Fruit fly (Drosophila melanogaster): ENCODE results near the gene RpS26.

RpS26 gene

DNA sequence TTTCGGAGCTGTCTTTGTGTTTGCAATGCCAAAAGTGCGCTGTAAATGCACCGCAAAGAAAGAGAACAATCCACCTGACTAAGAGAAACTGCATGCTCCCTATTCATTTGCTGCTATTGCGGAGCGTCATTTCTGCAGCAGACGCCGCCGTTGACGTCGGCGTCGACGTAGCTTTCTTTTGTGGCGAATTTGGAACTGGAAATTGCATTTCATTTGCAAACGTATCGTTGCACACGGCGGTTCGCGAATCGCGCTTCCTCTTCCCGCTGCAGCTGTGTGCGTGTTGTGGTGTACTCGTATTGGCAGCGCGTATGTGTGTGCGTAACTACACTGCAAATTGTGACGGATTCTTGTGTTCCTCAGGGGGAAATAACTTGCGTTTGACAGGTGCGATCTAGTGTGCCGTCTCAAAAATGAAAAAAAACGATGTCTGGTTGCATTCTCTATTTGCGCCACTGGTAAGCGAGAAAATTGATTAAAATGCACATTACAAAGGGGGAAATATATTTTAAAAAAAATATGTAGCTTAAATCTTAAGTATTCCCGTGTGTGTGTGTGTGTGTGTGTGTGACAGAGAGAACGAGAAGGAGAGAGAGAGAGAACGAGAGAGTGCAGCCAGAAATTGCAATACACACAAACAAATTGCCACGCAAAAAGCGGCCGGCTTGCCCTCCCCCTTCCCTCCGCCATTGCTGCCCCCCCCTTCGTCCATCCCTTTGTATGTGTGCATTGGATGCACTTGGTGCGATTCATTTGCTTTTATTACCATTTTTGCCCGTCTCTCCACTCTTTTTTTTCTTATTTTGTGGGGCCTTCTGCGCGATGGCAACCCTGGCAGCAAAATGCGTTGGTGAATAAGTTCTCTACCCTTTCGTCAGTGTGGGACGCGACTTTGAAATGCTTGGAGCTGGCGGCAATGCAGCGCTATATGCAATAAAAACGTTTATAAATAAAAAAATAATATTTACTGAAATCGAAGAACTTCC is 12.7 kb upstream of the RpS26 start:
- TF ChIP-seq ovo (GFP tag; optimal IDR thresholded peaks at IDR 0.05) = peak; percentile 97
- peak; percentile 92 for TF ChIP-seq kay (GFP tag; ENCODE audit: borderline replicate concordance)
- peak; percentile 90 for TF ChIP-seq Crg-1 (GFP tag; optimal IDR thresholded peaks at IDR 0.05)
- TF ChIP-seq CG1620 (GFP tag; optimal IDR thresholded peaks at IDR 0.05) = peak; percentile 81
- peak; percentile 99 for TF ChIP-seq CG12768 (GFP tag; optimal IDR thresholded peaks at IDR 0.05)
- TF ChIP-seq CG7101 (tag; optimal IDR thresholded peaks at IDR 0.05) = peak; percentile 85
- TF ChIP-seq Clk (GFP tag; optimal IDR thresholded peaks at IDR 0.05) = peak; percentile 95
- peak; percentile 86 for TF ChIP-seq Mnt (GFP tag; optimal IDR thresholded peaks at IDR 0.05)
- peak; percentile 84 for TF ChIP-seq toe (GFP tag; optimal IDR thresholded peaks at IDR 0.05)
- TF ChIP-seq bab1 (GFP tag; optimal IDR thresholded peaks at IDR 0.05) = peak; percentile 37
- TF ChIP-seq cic (GFP tag; optimal IDR thresholded peaks at IDR 0.05) = peak; percentile 94
- peak; percentile 97 for TF ChIP-seq CG14711 (tag; optimal IDR thresholded peaks at IDR 0.05)
- TF ChIP-seq CG11617 (GFP tag; optimal IDR thresholded peaks at IDR 0.05) = peak; percentile 92
- peak; percentile 95 for TF ChIP-seq tj (GFP tag; optimal IDR thresholded peaks at IDR 0.05)
- TF ChIP-seq CG5204 (GFP tag; optimal IDR thresholded peaks at IDR 0.05) = peak; percentile 87
- peak; percentile 76 for TF ChIP-seq pad (GFP tag; optimal IDR thresholded peaks at IDR 0.05)
- peak; percentile 96 for TF ChIP-seq CG33017 (tag; optimal IDR thresholded peaks at IDR 0.05)
- TF ChIP-seq CG7045 (GFP tag; optimal IDR thresholded peaks at IDR 0.05) = peak; percentile 95
- TF ChIP-seq cnc (optimal IDR thresholded peaks at IDR 0.05) = no peak
- peak; percentile 81 for TF ChIP-seq Hr96 (GFP tag; optimal IDR thresholded peaks at IDR 0.05)

DNA sequence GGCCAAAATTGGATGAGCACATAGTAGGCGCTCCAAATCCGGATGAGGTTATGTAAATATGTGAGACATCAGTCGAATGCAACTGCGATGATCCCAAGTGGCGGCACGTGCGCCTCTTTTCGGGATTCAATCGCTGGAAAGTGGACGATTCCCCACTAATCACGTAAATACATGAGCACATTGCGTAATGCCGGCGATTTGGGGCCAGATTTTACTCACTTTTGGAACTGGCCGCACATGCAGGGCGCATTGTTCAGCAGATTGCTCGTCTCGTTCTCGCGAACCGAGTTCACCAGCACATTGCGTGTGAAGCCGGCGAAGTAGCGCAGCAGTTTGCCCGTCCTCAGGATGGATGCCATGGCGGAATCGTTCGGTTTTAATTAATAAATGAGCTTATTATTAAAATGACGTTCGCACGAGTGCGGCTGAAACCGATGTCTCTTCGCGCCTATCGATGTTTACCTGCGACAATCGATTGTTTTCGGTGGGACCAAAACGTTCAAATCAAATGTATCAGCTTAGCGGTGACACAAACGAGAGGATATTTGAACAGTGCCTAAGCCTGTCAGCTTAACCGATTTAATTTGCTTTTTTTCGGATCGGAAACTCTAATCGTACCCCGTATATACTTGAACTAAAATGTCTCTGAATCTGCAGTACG is 11.2 kb upstream of the RpS26 start, which contains the start of the genes bsf and Ntf-2r:
TSS of gene bsf (minus strand) at position 460 of the 661 bp plus-strand sequence.
TSS of gene Ntf-2r (plus strand) at position 522 of the 661 bp plus-strand sequence.
- TF ChIP-seq Mnt (GFP tag; optimal IDR thresholded peaks at IDR 0.05) (peak; percentile 55), tj (GFP tag; optimal IDR thresholded peaks at IDR 0.05) (no peak), cic (GFP tag; optimal IDR thresholded peaks at IDR 0.05) (peak; percentile 8), Crg-1 (GFP tag; optimal IDR thresholded peaks at IDR 0.05) (peak; percentile 2), CG7045 (GFP tag; optimal IDR thresholded peaks at IDR 0.05) (no peak)

DNA sequence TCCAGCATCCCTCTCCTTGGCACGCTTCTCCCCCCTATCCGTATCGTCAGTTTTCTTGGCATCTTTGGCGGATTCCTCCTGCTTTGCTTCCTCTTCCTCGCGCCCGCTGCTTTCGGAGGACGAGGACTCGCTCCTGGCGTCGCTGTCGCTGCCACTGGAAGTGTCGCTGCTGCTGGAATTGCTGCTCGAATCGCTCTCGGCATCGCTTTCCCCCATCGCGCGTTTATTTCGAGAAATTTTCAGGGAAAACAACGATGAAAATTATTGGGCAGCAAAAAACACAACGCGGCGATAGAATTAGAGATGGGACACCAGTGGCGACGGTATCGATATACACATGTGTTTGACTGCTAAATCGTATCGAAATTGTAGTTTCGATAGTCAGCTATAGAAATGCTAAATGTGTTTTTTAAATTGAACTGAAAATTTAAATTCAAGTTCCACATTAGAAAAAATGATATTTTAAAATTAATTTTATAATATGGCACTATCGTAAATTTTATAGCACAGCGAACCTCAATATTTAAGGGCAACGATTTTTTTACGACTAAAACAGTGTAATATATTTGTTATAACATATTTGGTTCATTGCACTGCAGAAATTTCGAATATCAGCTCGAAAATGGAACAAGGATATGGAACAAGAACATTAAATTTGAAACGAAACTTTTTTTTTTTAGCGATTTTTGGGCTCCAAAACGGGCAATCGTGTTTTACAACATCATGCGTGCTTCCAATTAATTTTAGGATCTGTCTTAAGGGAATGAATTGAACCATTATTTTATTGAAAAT is 5.8 kb upstream of the RpS26 start, which contains the start of gene ncm:
TSS of gene ncm (minus strand) at position 319 of the 792 bp plus-strand sequence.
- TF ChIP-seq Mnt (GFP tag; optimal IDR thresholded peaks at IDR 0.05) (peak; percentile 40), CG7101 (tag; optimal IDR thresholded peaks at IDR 0.05) (no peak)

DNA sequence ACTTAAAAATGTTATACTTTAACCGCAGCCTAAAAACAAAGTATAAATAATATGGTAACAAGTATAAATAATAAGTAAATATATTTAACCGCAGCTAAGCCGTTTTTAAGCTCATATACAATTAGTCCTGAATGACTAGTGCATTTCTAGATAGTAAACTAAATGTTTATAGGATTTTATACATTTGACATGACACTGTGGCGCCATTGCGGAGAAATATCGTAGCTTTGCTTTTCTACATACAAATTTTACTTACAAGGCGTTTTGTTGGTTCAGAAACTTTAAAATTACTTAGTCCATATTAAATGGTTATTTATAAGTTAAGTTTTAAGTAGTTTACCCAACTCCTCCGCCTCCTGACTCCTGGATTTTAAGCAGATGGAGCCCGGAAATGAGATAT is 1.9 kb downstream of the RpS26 start:
- TF ChIP-seq bab1 (GFP tag; optimal IDR thresholded peaks at IDR 0.05) (no peak), CG7101 (tag; optimal IDR thresholded peaks at IDR 0.05) (peak; percentile 30), CG7045 (GFP tag; optimal IDR thresholded peaks at IDR 0.05) (no peak), kay (GFP tag; ENCODE audit: borderline replicate concordance) (no peak), ovo (GFP tag; optimal IDR thresholded peaks at IDR 0.05) (peak; percentile 29), CG1620 (GFP tag; optimal IDR thresholded peaks at IDR 0.05) (no peak), Clk (GFP tag; optimal IDR thresholded peaks at IDR 0.05) (no peak), Hr96 (GFP tag; optimal IDR thresholded peaks at IDR 0.05) (no peak), CG33017 (tag; optimal IDR thresholded peaks at IDR 0.05) (no peak), CG12768 (GFP tag; optimal IDR thresholded peaks at IDR 0.05) (no peak), tj (GFP tag; optimal IDR thresholded peaks at IDR 0.05) (no peak), CG5204 (GFP tag; optimal IDR thresholded peaks at IDR 0.05) (peak; percentile 52), CG14711 (tag; optimal IDR thresholded peaks at IDR 0.05) (no peak), pad (GFP tag; optimal IDR thresholded peaks at IDR 0.05) (no peak), Mnt (GFP tag; optimal IDR thresholded peaks at IDR 0.05) (no peak), cnc (optimal IDR thresholded peaks at IDR 0.05) (no peak), CG11617 (GFP tag; optimal IDR thresholded peaks at IDR 0.05) (no peak), toe (GFP tag; optimal IDR thresholded peaks at IDR 0.05) (peak; percentile 4), Crg-1 (GFP tag; optimal IDR thresholded peaks at IDR 0.05) (peak; percentile 3)

DNA sequence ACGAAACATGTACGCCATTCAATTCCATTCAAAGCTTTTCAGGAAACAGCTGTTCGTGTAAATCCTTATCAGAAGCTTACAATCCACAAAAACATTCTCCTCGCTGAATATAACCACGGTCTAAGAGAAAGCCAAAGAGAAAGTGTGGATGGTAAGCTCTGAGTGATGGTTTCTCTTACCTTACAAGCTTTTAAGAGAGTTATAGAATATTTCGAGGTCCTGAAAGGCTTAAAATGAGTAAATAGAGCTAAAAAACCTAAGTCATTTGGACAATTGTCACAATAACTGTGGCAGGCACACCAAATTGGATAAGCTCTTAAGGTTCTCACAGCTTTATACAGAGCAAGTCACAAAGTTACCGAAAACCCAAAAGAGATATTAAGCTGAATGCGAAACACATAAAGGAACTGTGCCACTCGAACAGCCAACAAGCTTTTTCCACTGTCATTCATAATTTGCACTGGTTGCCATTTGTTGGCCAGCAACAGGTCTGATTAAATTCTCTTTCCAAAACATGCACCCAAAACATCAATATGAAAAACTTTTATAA is 47.7 kb downstream of the RpS26 start:
- no peak for TF ChIP-seq pad (GFP tag; optimal IDR thresholded peaks at IDR 0.05)
- no peak for TF ChIP-seq tj (GFP tag; optimal IDR thresholded peaks at IDR 0.05)
- no peak for TF ChIP-seq Hr96 (GFP tag; optimal IDR thresholded peaks at IDR 0.05)
- no peak for TF ChIP-seq CG33017 (tag; optimal IDR thresholded peaks at IDR 0.05)
- no peak for TF ChIP-seq CG12768 (GFP tag; optimal IDR thresholded peaks at IDR 0.05)
- no peak for TF ChIP-seq Clk (GFP tag; optimal IDR thresholded peaks at IDR 0.05)
- TF ChIP-seq CG7101 (tag; optimal IDR thresholded peaks at IDR 0.05) = no peak
